Fruit fly (Drosophila melanogaster) whole organism, prepupa: Measurements from ENCODE around the gene Gli.

Source experiments
- CG16779 ChIP-seq: fragments of 200-800 bp; sonication (Bioruptor generic); optimal IDR thresholded peaks from 3 replicates; lab custom pipeline; 2017; ENCODE audit warnings: missing biosample characterization, mild to moderate bottlenecking, missing genetic modification characterization
- CG7368 ChIP-seq: fragments of 200-800 bp; sonication (Bioruptor generic); optimal IDR thresholded peaks from 3 replicates; lab custom pipeline; 2016; ENCODE audit warnings: missing biosample characterization, missing genetic modification characterization
- CG8319 ChIP-seq: fragments of 200-800 bp; sonication (Bioruptor generic); optimal IDR thresholded peaks from 3 replicates; lab custom pipeline; 2016; ENCODE audit warnings: missing biosample characterization, missing genetic modification characterization
- Gug ChIP-seq: fragments of 200-800 bp; sonication (Bioruptor generic); IDR thresholded peaks from 2 replicates; pipeline ENCODE4 v1.3.6; 2022; ENCODE audit warnings: missing biosample characterization, missing genetic modification characterization
- Hr38 ChIP-seq: sonication (Bioruptor generic); optimal IDR thresholded peaks from 2 replicates; lab custom pipeline; 2016; ENCODE audit warnings: missing biosample characterization, missing genetic modification characterization
- OdsH ChIP-seq: fragments of 200-800 bp; sonication (Bioruptor generic); optimal IDR thresholded peaks from 3 replicates; lab custom pipeline; 2016; ENCODE audit warnings: missing biosample characterization, missing genetic modification characterization
- dsx ChIP-seq: fragments of 200-800 bp; optimal IDR thresholded peaks from 3 replicates; lab custom pipeline; 2019; ENCODE audit warnings: missing biosample characterization, mild to moderate bottlenecking, missing genetic modification characterization, moderate library complexity; ENCODE audit not compliant: poor library complexity, severe bottlenecking
- fkh ChIP-seq: fragments of 200-800 bp; sonication (Bioruptor generic); optimal IDR thresholded peaks from 3 replicates; lab custom pipeline; 2017; ENCODE audit warnings: missing biosample characterization, mild to moderate bottlenecking, missing genetic modification characterization, moderate library complexity
- lz ChIP-seq: fragments of 200-800 bp; sonication (Bioruptor generic); optimal IDR thresholded peaks from 3 replicates; lab custom pipeline; 2016; ENCODE audit warnings: missing biosample characterization, missing genetic modification characterization
- vri ChIP-seq: fragments of 200-800 bp; sonication (Bioruptor generic); optimal IDR thresholded peaks from 3 replicates; lab custom pipeline; 2016; ENCODE audit warnings: missing biosample characterization, mild to moderate bottlenecking, missing genetic modification characterization

dm6 chr2L:15745989-15746388, 16.6 kb downstream of the Gli start:
- TF ChIP-seq vri (GFP tag; lab: Kevin White, UChicago) (no peak), lz (no peak), Hr38 (GFP tag; lab: Kevin White, UChicago) (no peak), CG8319 (GFP tag; lab: Kevin White, UChicago) (no peak), CG16779 (tag; lab: Kevin White, UChicago) (no peak), CG7368 (GFP tag; lab: Kevin White, UChicago) (no peak), OdsH (GFP tag; lab: Kevin White, UChicago) (no peak), dsx (GFP tag; lab: Kevin White, UChicago) (no peak), Gug (GFP tag; lab: Robert Waterston, UW) (no peak), fkh (GFP tag; lab: Kevin White, UChicago) (no peak)
